Fruit fly (Drosophila melanogaster): ENCODE data around the gene Wdr62.

DNA sequence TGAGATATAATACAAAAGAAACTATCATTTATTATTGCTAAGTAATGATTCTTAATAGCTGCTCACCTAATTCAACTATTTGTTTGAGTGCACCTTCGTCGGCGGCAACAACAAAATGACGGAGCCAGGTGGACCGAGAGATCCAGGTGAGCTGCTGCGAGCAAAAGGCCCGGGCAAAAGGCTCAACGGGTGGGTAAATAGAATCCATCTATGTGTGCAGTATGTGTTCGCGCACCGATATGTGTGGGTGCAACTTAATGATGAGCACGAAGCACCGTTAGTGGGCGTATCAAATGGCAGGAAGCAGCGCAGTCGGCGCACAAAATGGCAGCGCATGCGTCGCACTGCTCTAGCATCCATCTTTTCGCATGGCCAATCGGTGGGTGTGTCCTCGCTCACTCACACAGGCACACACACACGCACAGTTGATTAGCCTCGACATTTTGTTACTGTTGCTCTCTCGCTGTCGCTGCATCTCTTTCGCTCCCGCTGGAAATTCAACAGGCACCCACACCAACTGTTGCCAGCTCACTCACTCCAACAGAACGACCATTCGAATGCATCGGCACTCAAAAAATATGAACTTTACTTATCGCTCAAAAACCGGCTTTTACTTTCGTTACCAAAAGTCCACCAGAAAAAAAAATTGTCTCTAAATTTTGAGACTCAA is 88.2 kb downstream of the Wdr62 start:
- TF ChIP-seq gl (tag; optimal IDR thresholded peaks at IDR 0.05) (no peak), CG32121 (GFP tag; IDR thresholded peaks at IDR 0.05) (no peak)

All from whole organism, pupa.